Worm (Caenorhabditis elegans): ENCODE measurements around the gene F23D12.2.
"Not testable (repeated sequence)": the region's sequence is repeated elsewhere in the genome, so short reads cannot be mapped to it uniquely, and the experiment has no call there.

DNA sequence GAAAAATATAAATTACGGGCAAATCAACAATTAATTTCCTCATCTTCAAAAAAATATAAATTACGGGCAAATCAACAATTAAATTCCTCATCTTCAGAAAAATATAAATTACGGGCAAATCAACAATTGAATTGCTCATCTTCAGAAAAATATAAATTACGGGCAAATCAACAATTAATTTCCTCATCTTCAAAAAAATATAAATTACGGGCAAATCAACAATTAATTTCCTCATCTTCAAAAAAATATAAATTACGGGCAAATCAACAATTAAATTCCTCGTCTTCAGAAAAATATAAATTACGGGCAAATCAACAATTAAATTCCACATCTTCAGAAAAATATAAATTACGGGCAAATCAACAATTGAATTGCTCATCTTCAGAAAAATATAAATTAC, 33.6 kb downstream of the F23D12.2 start:
- not testable (repeated sequence) for TF ChIP-seq akir-1 (GFP tag; optimal IDR thresholded peaks at IDR 0.05); F57A8.1 (GFP tag; optimal IDR thresholded peaks at IDR 0.05); ama-1 (optimal IDR thresholded peaks at IDR 0.05); ama-1 (GFP tag; optimal IDR thresholded peaks at IDR 0.05); unc-62 (GFP tag; optimal IDR thresholded peaks at IDR 0.05); dpff-1 (tag; optimal IDR thresholded peaks at IDR 0.05); ceh-91 (GFP tag; IDR thresholded peaks at IDR 0.05); unc-130 (GFP tag; optimal IDR thresholded peaks at IDR 0.05); snpc-3.4 (tag; optimal IDR thresholded peaks at IDR 0.05); snpc-4 (GFP tag; optimal IDR thresholded peaks at IDR 0.05); snpc-4 (tag; optimal IDR thresholded peaks at IDR 0.05)

All from whole organism, young adult.